Fruit fly (Drosophila melanogaster): Measurements from ENCODE around the gene CG32719.

The CG32719 gene

DNA sequence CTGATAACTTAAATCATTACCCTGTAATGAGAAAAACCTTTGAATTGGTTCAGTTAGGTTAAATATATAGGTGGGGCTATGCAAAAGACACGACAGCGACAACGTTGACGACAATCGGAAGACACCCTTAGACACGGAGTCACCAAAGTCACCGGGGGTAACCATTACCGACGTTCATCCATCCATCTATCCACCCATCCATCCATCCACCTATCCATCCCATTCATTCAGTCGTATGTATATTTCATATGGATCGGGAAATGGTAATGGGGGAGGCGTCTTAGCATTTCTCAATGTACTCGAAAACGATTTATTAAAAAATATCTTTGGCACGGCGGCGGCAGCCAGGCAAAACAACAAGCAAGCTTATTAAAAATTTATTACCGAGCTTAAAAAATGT, 85.7 kb downstream of the CG32719 start:
- TF ChIP-seq CG34367 (tag; optimal IDR thresholded peaks at IDR 0.05) (no peak), Pif1A (GFP tag; optimal IDR thresholded peaks at IDR 0.05) (no peak), CG10348 (GFP tag; IDR thresholded peaks at IDR 0.05) (no peak), Pif1B (GFP tag; optimal IDR thresholded peaks at IDR 0.05) (no peak), CG32121 (GFP tag; IDR thresholded peaks at IDR 0.05) (no peak), Ets98B (GFP tag; IDR thresholded peaks at IDR 0.05) (no peak), EcR (GFP tag; optimal IDR thresholded peaks at IDR 0.05) (no peak), CG17806 (tag; optimal IDR thresholded peaks at IDR 0.05) (no peak), CG15710 (tag; optimal IDR thresholded peaks at IDR 0.05) (no peak), CG12605 (GFP tag; IDR thresholded peaks at IDR 0.05) (no peak), Snoo (tag; optimal IDR thresholded peaks at IDR 0.05) (no peak), CG8159 (tag; optimal IDR thresholded peaks at IDR 0.05) (no peak), rn (GFP tag; IDR thresholded peaks at IDR 0.05) (no peak), CG13204 (GFP tag; optimal IDR thresholded peaks at IDR 0.05) (no peak), CG4496 (GFP tag; IDR thresholded peaks at IDR 0.05) (no peak), D1 (tag; optimal IDR thresholded peaks at IDR 0.05) (no peak), gl (tag; optimal IDR thresholded peaks at IDR 0.05) (no peak), CG9948 (tag; optimal IDR thresholded peaks at IDR 0.05) (no peak), CG8301 (tag; optimal IDR thresholded peaks at IDR 0.05) (no peak), CG14655 (GFP tag; optimal IDR thresholded peaks at IDR 0.05) (no peak)

All from whole organism, pupa.